Fruit fly (Drosophila melanogaster): Measurements from ENCODE around the gene CG34278.

Gene CG34278

dm6 chr3R:17078961-17079858 is 41.1 kb upstream of the CG34278 start:
- TF ChIP-seq CrebA (GFP tag; optimal IDR thresholded peaks at IDR 0.05; ENCODE audit: borderline replicate concordance) (no peak), psq (GFP tag; optimal IDR thresholded peaks at IDR 0.05) (no peak), sv (GFP tag; optimal IDR thresholded peaks at IDR 0.05) (no peak), foxo (GFP tag; optimal IDR thresholded peaks at IDR 0.05) (peak in 1 of 2 experiments; percentile 0), dl (GFP tag; optimal IDR thresholded peaks at IDR 0.05; ENCODE audit: insufficient read depth in 1 of 2, partially characterized antibody in 2 of 2) (no peak), Hr83 (GFP tag; optimal IDR thresholded peaks at IDR 0.05; ENCODE audit: poor library complexity, severe bottlenecking) (peak; percentile 56), Rel (GFP tag; optimal IDR thresholded peaks at IDR 0.05) (peak; percentile 39), Rel (tag; optimal IDR thresholded peaks at IDR 0.05) (peak; percentile 97), GATAd (GFP tag; optimal IDR thresholded peaks at IDR 0.05) (no peak)

DNA sequence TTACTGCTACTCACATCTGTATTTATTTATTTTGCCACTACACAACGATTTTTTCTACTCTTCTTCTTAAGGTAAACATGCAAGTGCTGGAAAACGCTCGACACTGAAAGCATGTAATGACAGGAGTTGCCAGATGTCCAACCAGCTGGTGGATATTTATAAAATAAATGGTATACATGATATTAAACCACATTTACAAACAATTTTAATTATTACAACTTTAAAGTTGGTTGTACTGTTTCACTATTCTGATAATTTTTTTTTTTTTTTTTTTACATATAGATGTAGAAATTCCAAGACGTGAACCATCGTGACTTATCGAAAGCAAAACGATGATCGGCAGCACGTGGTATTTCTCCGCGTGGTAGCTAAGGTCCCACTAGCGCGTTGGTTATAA is 40.4 kb upstream of the CG34278 start, which contains the start of the genes Keap1 and kuk:
Gene Keap1, minus strand, starts transcription at position 87 of the 397 bp plus-strand sequence.
Gene kuk, plus strand, starts transcription at position 386 of the 397 bp plus-strand sequence.
- TF ChIP-seq fru (GFP tag; optimal IDR thresholded peaks at IDR 0.05) (peak; percentile 71), brk (GFP tag; optimal IDR thresholded peaks at IDR 0.05) (peak; percentile 87), Jra (GFP tag; optimal IDR thresholded peaks at IDR 0.05) (peak; percentile 85), dsf (GFP tag; optimal IDR thresholded peaks at IDR 0.05; ENCODE audit: borderline replicate concordance) (peak; percentile 76), Abd-B (GFP tag; optimal IDR thresholded peaks at IDR 0.05) (no peak), Dif (GFP tag; optimal IDR thresholded peaks at IDR 0.05; ENCODE audit: partially characterized antibody) (no peak), foxo (GFP tag; optimal IDR thresholded peaks at IDR 0.05) (peak in 1 of 2 experiments; percentile 73), usp (GFP tag; optimal IDR thresholded peaks at IDR 0.05) (no peak), Myc (optimal IDR thresholded peaks at IDR 0.05) (peak; percentile 55), HLH106 (tag; optimal IDR thresholded peaks at IDR 0.05) (peak; percentile 48), br (GFP tag; optimal IDR thresholded peaks at IDR 0.05) (peak; percentile 71), Dfd (GFP tag; optimal IDR thresholded peaks at IDR 0.05) (no peak), h (GFP tag; optimal IDR thresholded peaks at IDR 0.05) (peak; percentile 82), dmrt93B (GFP tag; optimal IDR thresholded peaks at IDR 0.05) (peak; percentile 36), Hr83 (GFP tag; optimal IDR thresholded peaks at IDR 0.05; ENCODE audit: poor library complexity, severe bottlenecking) (peak; percentile 94), psq (GFP tag; optimal IDR thresholded peaks at IDR 0.05) (peak; percentile 45), jim (GFP tag; optimal IDR thresholded peaks at IDR 0.05) (no peak), sv (GFP tag; optimal IDR thresholded peaks at IDR 0.05) (peak; percentile 72), ey (GFP tag; optimal IDR thresholded peaks at IDR 0.05) (peak; percentile 61), Hr78 (GFP tag; optimal IDR thresholded peaks at IDR 0.05) (no peak), lola (GFP tag; optimal IDR thresholded peaks at IDR 0.05) (no peak), pan (optimal IDR thresholded peaks at IDR 0.05) (no peak), Rel (GFP tag; optimal IDR thresholded peaks at IDR 0.05) (no peak), Rel (tag; optimal IDR thresholded peaks at IDR 0.05) (peak; percentile 38), rgr (GFP tag; optimal IDR thresholded peaks at IDR 0.05) (peak; percentile 82), CG32264 (GFP tag; optimal IDR thresholded peaks at IDR 0.05) (no peak), GATAd (GFP tag; optimal IDR thresholded peaks at IDR 0.05) (no peak), sage (GFP tag; optimal IDR thresholded peaks at IDR 0.05) (peak; percentile 6), Sp1 (GFP tag; optimal IDR thresholded peaks at IDR 0.05) (peak; percentile 39), Hnf4 (GFP tag; optimal IDR thresholded peaks at IDR 0.05) (peak; percentile 92), Vsx2 (GFP tag; optimal IDR thresholded peaks at IDR 0.05; ENCODE audit: partially characterized antibody) (no peak), CG9705 (GFP tag; optimal IDR thresholded peaks at IDR 0.05) (no peak), dl (GFP tag; optimal IDR thresholded peaks at IDR 0.05; ENCODE audit: insufficient read depth in 1 of 2, partially characterized antibody in 2 of 2) (no peak), N (GFP tag; optimal IDR thresholded peaks at IDR 0.05) (no peak), woc (GFP tag; optimal IDR thresholded peaks at IDR 0.05) (no peak), OdsH (GFP tag; optimal IDR thresholded peaks at IDR 0.05) (peak; percentile 52), CrebA (GFP tag; optimal IDR thresholded peaks at IDR 0.05; ENCODE audit: borderline replicate concordance) (no peak), Mio (GFP tag; optimal IDR thresholded peaks at IDR 0.05) (no peak), tai (GFP tag; optimal IDR thresholded peaks at IDR 0.05) (no peak)
